Worm (Caenorhabditis elegans): Measurements from ENCODE around the gene nhr-96.

Gene nhr-96

DNA sequence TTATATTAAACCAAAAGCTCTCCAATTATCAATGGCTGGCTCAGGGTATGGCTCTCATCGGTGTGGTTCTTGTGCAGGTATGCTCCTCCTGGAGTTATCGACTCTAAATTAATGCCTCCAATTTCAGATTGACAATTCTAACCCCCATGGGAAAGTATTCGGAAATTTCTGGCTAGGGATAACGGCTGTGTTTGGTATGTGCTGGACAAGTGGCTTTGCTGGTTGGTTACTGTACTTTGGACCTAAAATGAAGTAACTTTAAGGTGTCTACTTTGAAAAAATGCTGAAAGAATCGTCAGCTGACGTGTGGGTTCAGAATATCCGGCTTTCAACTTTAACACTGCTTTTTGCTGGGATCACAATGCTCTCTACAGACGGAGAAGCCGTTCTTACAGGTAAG is 16.4 kb upstream of the nhr-96 start:
- TF ChIP-seq ahr-1 (tag; optimal IDR thresholded peaks at IDR 0.05), result no peak
- TF ChIP-seq madf-2 (tag; optimal IDR thresholded peaks at IDR 0.05), result no peak
- TF ChIP-seq unc-86 (tag; optimal IDR thresholded peaks at IDR 0.05), result no peak
- no peak for TF ChIP-seq ceh-31 (tag; optimal IDR thresholded peaks at IDR 0.05)
- no peak for TF ChIP-seq pat-9 (tag; optimal IDR thresholded peaks at IDR 0.05)
- TF ChIP-seq pha-4 (tag; optimal IDR thresholded peaks at IDR 0.05), result no peak
- TF ChIP-seq elt-4 (tag; optimal IDR thresholded peaks at IDR 0.05), result no peak
- TF ChIP-seq pag-3 (tag; optimal IDR thresholded peaks at IDR 0.05; ENCODE audit: borderline replicate concordance), result no peak
- no peak for TF ChIP-seq ref-2 (tag; optimal IDR thresholded peaks at IDR 0.05)
- no peak for TF ChIP-seq syd-9 (tag; optimal IDR thresholded peaks at IDR 0.05)
- no peak for TF ChIP-seq dmd-4 (tag; optimal IDR thresholded peaks at IDR 0.05; ENCODE audit: borderline replicate concordance)
- no peak for TF ChIP-seq elt-2 (tag; optimal IDR thresholded peaks at IDR 0.05)
- TF ChIP-seq zip-5 (tag; optimal IDR thresholded peaks at IDR 0.05), result no peak

DNA sequence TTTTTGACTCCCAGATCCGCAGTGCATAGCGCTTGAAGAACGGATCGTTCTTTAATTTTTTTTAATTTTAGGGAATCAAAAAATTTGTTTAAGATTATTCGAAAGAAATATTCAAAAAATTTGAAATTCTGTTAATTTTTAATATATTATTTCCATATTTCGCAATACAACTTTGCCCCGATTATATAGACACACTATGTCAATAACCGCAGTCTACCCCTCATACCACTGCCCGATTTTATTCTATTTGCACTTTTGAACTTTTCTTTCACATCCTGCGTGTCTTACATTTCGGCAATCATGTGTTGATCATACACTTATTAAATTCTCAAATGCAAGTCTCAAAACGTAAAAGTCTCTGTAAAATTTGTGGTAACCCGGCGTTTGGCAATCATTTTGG is 14.5 kb upstream of the nhr-96 start, which contains the start of gene nhr-56:
TSS of gene nhr-56 (plus strand) at position 202 of the 400 bp plus-strand sequence.
- TF ChIP-seq ceh-34 (tag; optimal IDR thresholded peaks at IDR 0.05) (no peak), hlh-13 (GFP tag; optimal IDR thresholded peaks at IDR 0.05) (no peak), hlh-30 (tag; optimal IDR thresholded peaks at IDR 0.05; ENCODE audit: insufficient read depth) (peak; percentile 22)

DNA sequence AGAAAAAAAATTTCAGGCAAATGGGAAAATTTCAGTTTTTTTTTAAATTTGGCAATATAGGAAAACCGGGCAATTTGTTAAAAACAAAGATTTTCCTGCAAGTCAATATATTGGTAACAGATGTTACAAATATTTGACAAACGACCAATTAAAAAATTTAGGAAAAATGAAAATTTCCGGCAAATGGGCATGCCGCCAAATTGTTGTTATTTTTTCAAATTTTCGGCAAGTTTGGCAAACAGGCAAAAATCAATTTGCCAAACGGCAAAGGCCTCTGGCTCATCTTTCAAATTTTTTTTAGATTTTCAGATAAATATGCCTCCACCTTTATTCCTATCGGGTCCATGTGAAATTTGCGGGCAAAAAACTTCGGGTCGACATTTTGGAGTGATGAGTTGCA is 11.5 kb upstream of the nhr-96 start, which contains the start of gene nhr-128:
TSS of gene nhr-128 (plus strand) at position 301 of the 400 bp plus-strand sequence.
- no peak for TF ChIP-seq lin-11 (tag; optimal IDR thresholded peaks at IDR 0.05)
- TF ChIP-seq T23F11.4 (GFP tag; optimal IDR thresholded peaks at IDR 0.05), result no peak
- no peak for TF ChIP-seq pros-1 (tag; optimal IDR thresholded peaks at IDR 0.05)
- no peak for TF ChIP-seq elt-4 (tag; optimal IDR thresholded peaks at IDR 0.05)
- TF ChIP-seq ceh-31 (tag; optimal IDR thresholded peaks at IDR 0.05), result no peak
- no peak for TF ChIP-seq pha-4 (tag; optimal IDR thresholded peaks at IDR 0.05)
- no peak for TF ChIP-seq ceh-19 (GFP tag; optimal IDR thresholded peaks at IDR 0.05)
- TF ChIP-seq ref-2 (tag; optimal IDR thresholded peaks at IDR 0.05), result no peak

DNA sequence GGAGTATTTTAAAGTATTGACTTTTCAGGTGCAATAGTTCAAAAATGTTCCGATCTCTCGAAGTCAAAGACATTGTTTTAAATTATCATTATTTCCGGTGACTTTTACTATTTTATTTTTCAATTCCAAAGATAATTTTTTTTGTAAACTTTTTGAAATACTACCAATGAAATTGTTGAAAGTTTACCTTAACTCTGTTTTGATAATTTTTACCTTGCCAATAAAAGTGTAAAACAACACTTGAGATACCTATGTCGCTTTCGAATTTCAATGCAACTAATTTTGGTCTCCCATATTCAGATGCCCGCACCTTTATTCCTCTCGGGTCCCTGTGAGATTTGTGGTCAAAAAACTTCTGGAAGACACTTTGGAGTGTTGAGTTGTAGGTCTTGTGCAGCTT is 8.1 kb upstream of the nhr-96 start, which contains the start of gene nhr-103:
TSS of gene nhr-103 (plus strand) at position 301 of the 400 bp plus-strand sequence.
- TF ChIP-seq ceh-6 (GFP tag; optimal IDR thresholded peaks at IDR 0.05), result no peak
- TF ChIP-seq K09A11.1 (tag; optimal IDR thresholded peaks at IDR 0.05; ENCODE audit: insufficient read depth), result no peak
- TF ChIP-seq syd-9 (tag; optimal IDR thresholded peaks at IDR 0.05), result no peak
- no peak for TF ChIP-seq ceh-24 (tag; optimal IDR thresholded peaks at IDR 0.05)
- TF ChIP-seq ceh-45 (GFP tag; IDR thresholded peaks at IDR 0.05), result no peak
- no peak for TF ChIP-seq ets-4 (tag; optimal IDR thresholded peaks at IDR 0.05)
- TF ChIP-seq rnt-1 (tag; optimal IDR thresholded peaks at IDR 0.05), result no peak
- TF ChIP-seq C38D4.7 (GFP tag; optimal IDR thresholded peaks at IDR 0.05), result no peak
- TF ChIP-seq unc-42 (tag; optimal IDR thresholded peaks at IDR 0.05), result no peak
- TF ChIP-seq unc-3 (GFP tag; conservative IDR thresholded peaks at IDR 0.05), result no peak
- TF ChIP-seq unc-3 (tag; optimal IDR thresholded peaks at IDR 0.05), result no peak
- no peak for TF ChIP-seq npax-4 (tag; optimal IDR thresholded peaks at IDR 0.05)
- no peak for TF ChIP-seq ztf-16 (tag; optimal IDR thresholded peaks at IDR 0.05)
- no peak for TF ChIP-seq hlh-8 (tag; optimal IDR thresholded peaks at IDR 0.05)
- TF ChIP-seq sox-2 (GFP tag; IDR thresholded peaks at IDR 0.05), result no peak
- no peak for TF ChIP-seq hlh-30 (tag; optimal IDR thresholded peaks at IDR 0.05; ENCODE audit: insufficient read depth)

DNA sequence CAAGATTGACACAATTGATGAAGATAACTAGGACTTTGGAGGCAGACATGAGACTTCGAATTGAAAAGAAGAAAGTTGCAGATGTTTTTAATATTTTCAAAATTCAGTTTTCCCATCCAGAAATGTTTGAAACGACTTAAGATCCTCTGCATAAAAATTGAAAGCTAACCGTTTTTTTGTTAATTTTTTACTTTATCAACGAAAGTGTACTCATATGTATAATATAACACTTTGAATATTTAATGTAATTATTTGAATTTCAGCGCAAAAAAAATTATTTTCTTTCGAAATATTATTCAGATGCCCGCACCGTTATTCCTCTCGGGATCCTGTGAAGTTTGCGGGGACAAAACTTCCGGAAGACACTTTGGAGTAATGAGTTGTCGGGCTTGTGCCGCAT is 6.4 kb upstream of the nhr-96 start, which contains the start of gene nhr-18:
TSS of gene nhr-18 (plus strand) at position 301 of the 400 bp plus-strand sequence.
- TF ChIP-seq pag-3 (tag; optimal IDR thresholded peaks at IDR 0.05; ENCODE audit: borderline replicate concordance) (no peak), dmd-4 (tag; optimal IDR thresholded peaks at IDR 0.05; ENCODE audit: borderline replicate concordance) (no peak), gmeb-2 (tag; optimal IDR thresholded peaks at IDR 0.05) (no peak), nhr-232 (tag; optimal IDR thresholded peaks at IDR 0.05) (no peak), rnt-1 (tag; optimal IDR thresholded peaks at IDR 0.05) (no peak), madf-2 (tag; optimal IDR thresholded peaks at IDR 0.05) (no peak), elt-4 (tag; optimal IDR thresholded peaks at IDR 0.05) (no peak), hlh-8 (tag; optimal IDR thresholded peaks at IDR 0.05) (no peak), pax-1 (tag; optimal IDR thresholded peaks at IDR 0.05) (no peak), fkh-6 (tag; optimal IDR thresholded peaks at IDR 0.05) (no peak), syd-9 (tag; optimal IDR thresholded peaks at IDR 0.05) (no peak), hlh-15 (tag; optimal IDR thresholded peaks at IDR 0.05) (no peak), hlh-6 (tag; optimal IDR thresholded peaks at IDR 0.05) (no peak), ceh-18 (tag; optimal IDR thresholded peaks at IDR 0.05) (no peak), T23F11.4 (GFP tag; optimal IDR thresholded peaks at IDR 0.05) (no peak), fkh-10 (GFP tag; optimal IDR thresholded peaks at IDR 0.05) (no peak), nhr-11 (tag; optimal IDR thresholded peaks at IDR 0.05) (no peak), che-1 (tag; optimal IDR thresholded peaks at IDR 0.05) (no peak), C38D4.7 (GFP tag; optimal IDR thresholded peaks at IDR 0.05) (no peak)
